Worm (Caenorhabditis elegans) whole organism, L4 larva: ENCODE data around the gene dex-1.

Experiments
- nhr-25 ChIP-seq: sonication (generic microtip); optimal IDR thresholded peaks from 2 replicates; lab custom pipeline; 2017; ENCODE audit warnings: missing genetic modification characterization, mild to moderate bottlenecking, missing compliant biosample characterization, antibody characterized with exemption, moderate library complexity, borderline replicate concordance; ENCODE audit not compliant: insufficient read depth
- pqm-1 ChIP-seq: sonication (generic microtip); optimal IDR thresholded peaks from 2 replicates; lab custom pipeline; 2017; ENCODE audit warnings: missing biosample characterization, missing genetic modification characterization

DNA sequence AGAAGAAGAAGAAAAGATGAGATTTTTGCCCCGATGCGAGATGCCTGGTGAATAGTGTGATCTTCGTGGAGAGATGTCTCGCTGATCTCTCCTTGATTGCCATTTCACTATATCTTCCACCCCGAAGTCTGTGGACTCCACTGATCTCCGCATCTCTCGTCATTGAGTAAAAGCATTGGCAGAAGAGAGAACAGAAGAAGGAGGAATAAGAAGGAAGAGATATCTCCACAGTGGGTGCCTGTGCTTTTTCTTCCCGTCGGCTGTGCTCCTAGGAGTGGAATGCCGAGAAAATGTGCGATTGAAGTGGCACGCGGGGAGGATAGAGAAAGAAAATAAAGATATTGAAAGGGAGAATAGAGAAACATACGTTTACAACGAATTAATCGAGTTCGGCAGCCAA lies 37.8 kb downstream of the dex-1 start:
- no peak for TF ChIP-seq pqm-1
- TF ChIP-seq nhr-25 (tag; lab: Kevin White, UChicago), result no peak
